Worm (Caenorhabditis elegans) whole organism, L4 larva: ENCODE data around the gene nhr-50.
A peak's percentile ranks its signal among the peaks of the same experiment; 100 is the strongest.

Experiments
- F44E2.7 ChIP-seq: fragments of 200-800 bp; sonication (Bioruptor generic); IDR thresholded peaks from 2 replicates; pipeline ENCODE4 v2.1.2; 2022; ENCODE audit warnings: missing genetic modification characterization, missing compliant biosample characterization
- F49E8.2 ChIP-seq: sonication (generic microtip); optimal IDR thresholded peaks from 2 replicates; lab custom pipeline; 2016; ENCODE audit warnings: missing compliant biosample characterization, mild to moderate bottlenecking, missing genetic modification characterization, borderline replicate concordance
- T26A8.4 ChIP-seq: fragments of 200-800 bp; sonication (Bioruptor generic); IDR thresholded peaks from 2 replicates; pipeline ENCODE4 v1.3.6; 2022; ENCODE audit warnings: missing genetic modification characterization, missing compliant biosample characterization
- aha-1 ChIP-seq: fragments of 150-350 bp; peaks from one replicate; lab custom pipeline; 2014; ENCODE audit warnings: missing biosample characterization, missing genetic modification characterization
- aly-2 ChIP-seq: sonication (generic microtip); optimal IDR thresholded peaks from 2 replicates; lab custom pipeline; 2018; ENCODE audit warnings: missing biosample characterization, missing genetic modification characterization
- ceh-82 ChIP-seq: sonication (generic microtip); optimal IDR thresholded peaks from 2 replicates; lab custom pipeline; 2017; ENCODE audit warnings: missing biosample characterization, missing genetic modification characterization
- ces-1 ChIP-seq: fragments of 150-350 bp; sonication (generic microtip); optimal IDR thresholded peaks from 4 replicates; lab custom pipeline; 2014; ENCODE audit warnings: missing biosample characterization, missing genetic modification reagents, missing genetic modification characterization
- daf-12 ChIP-seq: fragments of 150-350 bp; optimal IDR thresholded peaks from 2 replicates; lab custom pipeline; 2014; ENCODE audit warnings: missing biosample characterization, missing genetic modification reagents, missing genetic modification characterization
- daf-16 ChIP-seq, 3 experiments: sonication (generic microtip); optimal IDR thresholded peaks; 2 replicates each; lab custom pipeline; 2016 to 2017; ENCODE audit warnings: missing genetic modification characterization in 3 of 3, missing genetic modification reagents in 3 of 3, mild to moderate bottlenecking in 2 of 3, missing compliant biosample characterization in 2 of 3, missing biosample characterization in 1 of 3, moderate library complexity in 1 of 3
- dmd-8 ChIP-seq: fragments of 200-800 bp; sonication (Bioruptor generic); IDR thresholded peaks from 2 replicates; pipeline ENCODE4 v1.3.6; 2022; ENCODE audit warnings: missing genetic modification characterization, missing compliant biosample characterization
- dve-1 ChIP-seq: sonication (generic microtip); optimal IDR thresholded peaks from 2 replicates; lab custom pipeline; 2017; ENCODE audit warnings: antibody characterized with exemption, mild to moderate bottlenecking, missing genetic modification characterization, missing compliant biosample characterization; ENCODE audit not compliant: insufficient read depth
- hlh-30 ChIP-seq: sonication (generic microtip); optimal IDR thresholded peaks from 2 replicates; lab custom pipeline; 2017; ENCODE audit warnings: antibody characterized with exemption, mild to moderate bottlenecking, missing genetic modification characterization, missing compliant biosample characterization; ENCODE audit not compliant: insufficient read depth
- jun-1 ChIP-seq: fragments of 150-350 bp; optimal IDR thresholded peaks from 2 replicates; lab custom pipeline; 2014; ENCODE audit warnings: missing biosample characterization, missing genetic modification reagents, missing genetic modification characterization
- lin-1 ChIP-seq: fragments of 200-800 bp; sonication (Bioruptor generic); IDR thresholded peaks from 2 replicates; pipeline ENCODE4 v1.3.6; 2022; ENCODE audit warnings: missing genetic modification reagents, missing genetic modification characterization, missing compliant biosample characterization
- lin-15B ChIP-seq: fragments of 150-350 bp; sonication (generic microtip); optimal IDR thresholded peaks from 3 replicates; lab custom pipeline; 2014; ENCODE audit warnings: missing biosample characterization, missing genetic modification characterization
- lir-3 ChIP-seq: sonication (generic microtip); optimal IDR thresholded peaks from 2 replicates; lab custom pipeline; 2016; ENCODE audit warnings: mild to moderate bottlenecking, missing genetic modification characterization, missing compliant biosample characterization
- lsy-2 ChIP-seq, 2 experiments: fragments of 150-350 bp in 1 of 2; sonication (generic microtip) in 1 of 2; optimal IDR thresholded peaks; 2 replicates each; lab custom pipeline; 2014 to 2017; ENCODE audit warnings: missing biosample characterization in 2 of 2, missing genetic modification characterization in 2 of 2
- nhr-10 ChIP-seq: fragments of 150-350 bp; optimal IDR thresholded peaks from 2 replicates; lab custom pipeline; 2014; ENCODE audit warnings: missing biosample characterization, missing genetic modification characterization
- nhr-102 ChIP-seq: sonication (generic microtip); optimal IDR thresholded peaks from 2 replicates; lab custom pipeline; 2016; ENCODE audit warnings: mild to moderate bottlenecking, missing genetic modification characterization, moderate library complexity, missing compliant biosample characterization
- nhr-41 ChIP-seq: fragments of 200-800 bp; sonication (Bioruptor generic); IDR thresholded peaks from 2 replicates; pipeline ENCODE4 v1.3.6; 2022; ENCODE audit warnings: missing genetic modification reagents, missing genetic modification characterization, missing compliant biosample characterization
- php-3 ChIP-seq: fragments of 200-800 bp; sonication (Bioruptor generic); IDR thresholded peaks from 2 replicates; pipeline ENCODE4 v1.3.6; 2022; ENCODE audit warnings: missing genetic modification reagents, missing genetic modification characterization, missing compliant biosample characterization
- pqm-1 ChIP-seq: sonication (generic microtip); optimal IDR thresholded peaks from 2 replicates; lab custom pipeline; 2017; ENCODE audit warnings: missing biosample characterization, missing genetic modification characterization
- saeg-2 ChIP-seq: fragments of 200-800 bp; sonication (Bioruptor generic); IDR thresholded peaks from 2 replicates; pipeline ENCODE4 v1.3.6; 2022; ENCODE audit warnings: missing genetic modification reagents, missing genetic modification characterization, missing compliant biosample characterization
- tag-97 ChIP-seq: fragments of 200-800 bp; sonication (Bioruptor generic); IDR thresholded peaks from 2 replicates; pipeline ENCODE4 v1.3.6; 2022; ENCODE audit warnings: missing genetic modification characterization, missing compliant biosample characterization
- tra-1 ChIP-seq: fragments of 200-800 bp; sonication (Bioruptor generic); IDR thresholded peaks from 2 replicates; pipeline ENCODE4 v1.3.6; 2022; ENCODE audit warnings: missing genetic modification reagents, missing genetic modification characterization, missing compliant biosample characterization
- zag-1 ChIP-seq: fragments of 150-350 bp; optimal IDR thresholded peaks from 2 replicates; lab custom pipeline; 2014; ENCODE audit warnings: missing biosample characterization, missing genetic modification characterization
- zfp-2 ChIP-seq: sonication (generic microtip); optimal IDR thresholded peaks from 2 replicates; lab custom pipeline; 2016; ENCODE audit warnings: mild to moderate bottlenecking, missing genetic modification characterization, missing compliant biosample characterization
- zfp-3 ChIP-seq: fragments of 200-800 bp; sonication (Bioruptor generic); conservative IDR thresholded peaks from 2 replicates; pipeline ENCODE4 v1.3.6; 2022; ENCODE audit warnings: missing genetic modification reagents, missing genetic modification characterization, missing compliant biosample characterization
- zip-2 ChIP-seq: fragments of 150-350 bp; optimal IDR thresholded peaks from 2 replicates; lab custom pipeline; 2014; ENCODE audit warnings: missing biosample characterization, missing genetic modification characterization
- ztf-11 ChIP-seq: fragments of 150-350 bp; optimal IDR thresholded peaks from 2 replicates; lab custom pipeline; 2014; ENCODE audit warnings: missing biosample characterization, missing genetic modification characterization

The nhr-50 gene

ce11 chrV:15955497-15955896 lies 44.9 kb downstream of the nhr-50 start, which contains the start of gene srh-186:
TSS of gene srh-186 (plus strand) at chrV:15955797.
- TF ChIP-seq nhr-41 (GFP tag; lab: Robert Waterston, UW) (no peak), aha-1 (peak; percentile 29)

- TF ChIP-seq lin-1 (GFP tag; lab: Robert Waterston, UW), result no peak
- no peak for TF ChIP-seq F49E8.2 (tag; lab: Kevin White, UChicago)
- no peak for TF ChIP-seq zfp-3 (GFP tag; lab: Robert Waterston, UW)
- no peak for TF ChIP-seq ces-1
- TF ChIP-seq nhr-41 (GFP tag; lab: Robert Waterston, UW), result no peak
- TF ChIP-seq zip-2 (tag; lab: Kevin White, UChicago), result no peak
- TF ChIP-seq ztf-11 (tag; lab: Kevin White, UChicago), result no peak
- no peak for TF ChIP-seq dmd-8 (GFP tag; lab: Robert Waterston, UW)
- no peak for TF ChIP-seq ceh-82 (tag; lab: Kevin White, UChicago)
- no peak for TF ChIP-seq zag-1 (tag; lab: Kevin White, UChicago)
- TF ChIP-seq php-3 (GFP tag; lab: Robert Waterston, UW), result no peak
- TF ChIP-seq, all 104 proteins: peak for 0
Observed at ce11 chrV:15954932-15955331, 45.5 kb downstream of the nhr-50 start, which contains the start of gene srw-57. TSS of gene srw-57 (minus strand) at chrV:15955032.

- TF ChIP-seq nhr-102 (no peak), zfp-2 (tag; lab: Kevin White, UChicago) (no peak), pqm-1 (tag; lab: Kevin White, UChicago) (no peak), lin-15B (tag; lab: Kevin White, UChicago) (no peak), lir-3 (tag; lab: Kevin White, UChicago) (no peak)
- TF ChIP-seq, all 104 proteins: peak for 0
Observed at ce11 chrV:15952762-15953161, 47.7 kb downstream of the nhr-50 start, which contains the start of gene srw-56. TSS of gene srw-56 (minus strand) at chrV:15952862.

ce11 chrV:15950903-15951302 lies 49.5 kb downstream of the nhr-50 start, which contains the start of gene srw-59:
TSS of gene srw-59 (minus strand) at chrV:15951003.
- TF ChIP-seq tra-1 (GFP tag; lab: Robert Waterston, UW), result no peak
- no peak for TF ChIP-seq daf-12 (tag; lab: Kevin White, UChicago)
- no peak for TF ChIP-seq daf-16 (GFP tag; optimal IDR thresholded peaks at IDR 0.05; lab: Kevin White, UChicago)
- TF ChIP-seq daf-16 (tag; optimal IDR thresholded peaks at IDR 0.05; lab: Kevin White, UChicago), result no peak
- TF ChIP-seq F44E2.7 (GFP tag; lab: Robert Waterston, UW), result no peak
- no peak for TF ChIP-seq hlh-30 (tag; lab: Kevin White, UChicago)
- TF ChIP-seq zfp-3 (GFP tag; lab: Robert Waterston, UW), result no peak
- TF ChIP-seq nhr-41 (GFP tag; lab: Robert Waterston, UW), result no peak
- TF ChIP-seq tag-97, result no peak
- no peak for TF ChIP-seq nhr-10 (tag; lab: Kevin White, UChicago)
- no peak for TF ChIP-seq ztf-11 (tag; lab: Kevin White, UChicago)
- TF ChIP-seq dve-1, result no peak
- TF ChIP-seq jun-1 (tag; lab: Kevin White, UChicago), result no peak
- no peak for TF ChIP-seq lsy-2 (tag; optimal IDR thresholded peaks at IDR 0.05; lab: Kevin White, UChicago)
- no peak for TF ChIP-seq pqm-1 (tag; lab: Kevin White, UChicago)
- no peak for TF ChIP-seq saeg-2 (GFP tag; lab: Robert Waterston, UW)
- no peak for TF ChIP-seq T26A8.4 (GFP tag; lab: Robert Waterston, UW)
- no peak for TF ChIP-seq aly-2 (tag; lab: Kevin White, UChicago)
